Worm (Caenorhabditis elegans) whole organism, L3 larva: ENCODE data around the gene ric-4.

Experiments used
- R02D3.7 ChIP-seq: fragments of 150-350 bp; optimal IDR thresholded peaks from 2 replicates; lab custom pipeline; 2014; ENCODE audit warnings: missing biosample characterization, missing genetic modification characterization
- ZK546.5 ChIP-seq: sonication (generic microtip); optimal IDR thresholded peaks from 2 replicates; lab custom pipeline; 2017; ENCODE audit warnings: missing biosample characterization, missing genetic modification characterization
- ama-1 ChIP-seq: fragments of 150-350 bp; optimal IDR thresholded peaks from 2 replicates; lab custom pipeline; 2018
- ceh-9 ChIP-seq: sonication (generic microtip); optimal IDR thresholded peaks from 2 replicates; lab custom pipeline; 2018; ENCODE audit warnings: missing biosample characterization, missing genetic modification characterization
- daf-12 ChIP-seq: fragments of 150-350 bp; optimal IDR thresholded peaks from 2 replicates; lab custom pipeline; 2014; ENCODE audit warnings: missing biosample characterization, missing genetic modification reagents, missing genetic modification characterization
- elt-1 ChIP-seq: fragments of 150-350 bp; optimal IDR thresholded peaks from 2 replicates; lab custom pipeline; 2014; ENCODE audit warnings: missing biosample characterization, missing genetic modification characterization
- elt-2 ChIP-seq: sonication (generic microtip); optimal IDR thresholded peaks from 2 replicates; lab custom pipeline; 2016; ENCODE audit warnings: missing genetic modification reagents, mild to moderate bottlenecking, missing genetic modification characterization, missing compliant biosample characterization
- elt-3 ChIP-seq, 3 experiments: fragments of 150-350 bp in 1 of 3; sonication (generic microtip) in 2 of 3; optimal IDR thresholded peaks; 2 replicates in 2 of 3; 4 replicates in 1 of 3; lab custom pipeline; 2014 to 2017; ENCODE audit warnings: missing biosample characterization in 3 of 3, missing genetic modification characterization in 3 of 3
- eor-1 ChIP-seq, 2 experiments: fragments of 150-350 bp; optimal IDR thresholded peaks; 2 replicates each; lab custom pipeline; 2014 to 2018; ENCODE audit warnings: missing biosample characterization in 2 of 2, missing genetic modification characterization in 2 of 2
- fkh-10 ChIP-seq: sonication (generic microtip); optimal IDR thresholded peaks from 2 replicates; lab custom pipeline; 2017; ENCODE audit warnings: missing biosample characterization, missing genetic modification reagents, missing genetic modification characterization
- fkh-2 ChIP-seq: fragments of 150-350 bp; optimal IDR thresholded peaks from 2 replicates; lab custom pipeline; 2014; ENCODE audit warnings: missing biosample characterization, missing genetic modification reagents, missing genetic modification characterization
- fos-1 ChIP-seq: fragments of 150-350 bp; optimal IDR thresholded peaks from 2 replicates; lab custom pipeline; 2014; ENCODE audit warnings: missing biosample characterization, missing genetic modification characterization
- hmg-11 ChIP-seq: sonication (generic microtip); optimal IDR thresholded peaks from 2 replicates; lab custom pipeline; 2016; ENCODE audit warnings: missing genetic modification characterization, missing compliant biosample characterization
- jun-1 ChIP-seq: fragments of 150-350 bp; optimal IDR thresholded peaks from 2 replicates; lab custom pipeline; 2014; ENCODE audit warnings: missing biosample characterization, missing genetic modification reagents, missing genetic modification characterization
- lin-15B ChIP-seq: fragments of 150-350 bp; optimal IDR thresholded peaks from 2 replicates; lab custom pipeline; 2014; ENCODE audit warnings: missing biosample characterization, missing genetic modification characterization
- lin-39 ChIP-seq: fragments of 150-350 bp; optimal IDR thresholded peaks from 2 replicates; lab custom pipeline; 2018; ENCODE audit warnings: missing biosample characterization, missing genetic modification reagents, missing genetic modification characterization
- lsy-12 ChIP-seq: sonication (generic microtip); optimal IDR thresholded peaks from 2 replicates; lab custom pipeline; 2016; ENCODE audit warnings: mild to moderate bottlenecking, missing genetic modification characterization, missing compliant biosample characterization
- mml-1 ChIP-seq: fragments of 150-350 bp; sonication (generic microtip); optimal IDR thresholded peaks from 3 replicates; lab custom pipeline; 2014; ENCODE audit warnings: missing biosample characterization, missing genetic modification characterization
- nfya-1 ChIP-seq: sonication (generic microtip); optimal IDR thresholded peaks from 2 replicates; lab custom pipeline; 2017; ENCODE audit warnings: missing genetic modification characterization, mild to moderate bottlenecking, missing compliant biosample characterization, antibody characterized with exemption, moderate library complexity; ENCODE audit not compliant: insufficient read depth
- nhr-11 ChIP-seq: fragments of 150-350 bp; optimal IDR thresholded peaks from 2 replicates; lab custom pipeline; 2014; ENCODE audit warnings: missing biosample characterization, missing genetic modification characterization
- nhr-23 ChIP-seq: fragments of 150-350 bp; optimal IDR thresholded peaks from 2 replicates; lab custom pipeline; 2014; ENCODE audit warnings: missing biosample characterization, missing genetic modification reagents, missing genetic modification characterization
- nhr-237 ChIP-seq: fragments of 150-350 bp; optimal IDR thresholded peaks from 2 replicates; lab custom pipeline; 2014; ENCODE audit warnings: missing biosample characterization, missing genetic modification characterization
- nhr-25 ChIP-seq: sonication (generic microtip); optimal IDR thresholded peaks from 2 replicates; lab custom pipeline; 2017; ENCODE audit warnings: missing biosample characterization, missing genetic modification characterization
- nhr-28 ChIP-seq: fragments of 150-350 bp; optimal IDR thresholded peaks from 2 replicates; lab custom pipeline; 2014; ENCODE audit warnings: missing biosample characterization, missing genetic modification characterization
- nhr-43 ChIP-seq: sonication (generic microtip); optimal IDR thresholded peaks from 2 replicates; lab custom pipeline; 2016; ENCODE audit warnings: mild to moderate bottlenecking, missing genetic modification characterization, missing compliant biosample characterization; ENCODE audit not compliant: poor library complexity, severe bottlenecking
- nhr-67 ChIP-seq: fragments of 150-350 bp; optimal IDR thresholded peaks from 2 replicates; lab custom pipeline; 2014; ENCODE audit warnings: missing biosample characterization, missing genetic modification characterization
- nhr-76 ChIP-seq: fragments of 150-350 bp; sonication (generic microtip); optimal IDR thresholded peaks from 5 replicates; lab custom pipeline; 2014; ENCODE audit warnings: missing biosample characterization, missing genetic modification characterization
- nhr-77 ChIP-seq: fragments of 150-350 bp; optimal IDR thresholded peaks from 2 replicates; lab custom pipeline; 2014; ENCODE audit warnings: missing biosample characterization, missing genetic modification characterization
- pha-4 ChIP-seq: fragments of 150-350 bp; optimal IDR thresholded peaks from 2 replicates; lab custom pipeline; 2014; ENCODE audit warnings: missing biosample characterization, missing genetic modification reagents, missing genetic modification characterization
- pqm-1 ChIP-seq: fragments of 150-350 bp; optimal IDR thresholded peaks from 2 replicates; lab custom pipeline; 2017; ENCODE audit warnings: missing biosample characterization, missing genetic modification characterization, inconsistent platforms
- skn-1 ChIP-seq: fragments of 150-350 bp; optimal IDR thresholded peaks from 2 replicates; lab custom pipeline; 2014; ENCODE audit warnings: missing biosample characterization, missing genetic modification characterization
- snpc-4 ChIP-seq: fragments of 150-350 bp; optimal IDR thresholded peaks from 2 replicates; lab custom pipeline; 2014; ENCODE audit warnings: missing biosample characterization, missing genetic modification characterization
- tbx-2 ChIP-seq: sonication (generic microtip); optimal IDR thresholded peaks from 2 replicates; lab custom pipeline; 2016; ENCODE audit warnings: mild to moderate bottlenecking, missing genetic modification characterization, missing compliant biosample characterization
- unc-39 ChIP-seq: sonication (generic microtip); optimal IDR thresholded peaks from 4 replicates; lab custom pipeline; 2017; ENCODE audit warnings: missing biosample characterization, missing genetic modification characterization
- unc-62 ChIP-seq: fragments of 150-350 bp; sonication (generic microtip); optimal IDR thresholded peaks from 4 replicates; lab custom pipeline; 2014; ENCODE audit warnings: missing biosample characterization, missing genetic modification reagents, missing genetic modification characterization

ric-4 gene

ce11 chrV:10291848-10292247, 21.7 kb upstream of the ric-4 start:
- TF ChIP-seq nhr-25 (tag; lab: Kevin White, UChicago) = no peak
- no peak for TF ChIP-seq unc-39 (tag; lab: Kevin White, UChicago)
- no peak for TF ChIP-seq nhr-67 (tag; lab: Kevin White, UChicago)
- no peak for TF ChIP-seq hmg-11 (tag; lab: Kevin White, UChicago)
- no peak for TF ChIP-seq elt-1
- no peak for TF ChIP-seq mml-1 (tag; lab: Kevin White, UChicago)
- no peak for TF ChIP-seq snpc-4
- TF ChIP-seq nhr-76 (tag; lab: Kevin White, UChicago) = no peak
- no peak for TF ChIP-seq nhr-23 (tag; lab: Kevin White, UChicago)
- no peak for TF ChIP-seq lin-15B
- TF ChIP-seq nhr-28 (tag; lab: Kevin White, UChicago) = no peak
- no peak for TF ChIP-seq eor-1 (tag; optimal IDR thresholded peaks at IDR 0.05; lab: Kevin White, UChicago)
- no peak for TF ChIP-seq nfya-1 (tag; lab: Kevin White, UChicago)
- TF ChIP-seq, all 47 proteins: peak for 0

- TF ChIP-seq nhr-76 (tag; lab: Kevin White, UChicago) (no peak), fos-1 (tag; lab: Kevin White, UChicago) (no peak), nhr-23 (tag; lab: Kevin White, UChicago) (no peak), nfya-1 (tag; lab: Kevin White, UChicago) (no peak), snpc-4 (no peak), nhr-28 (tag; lab: Kevin White, UChicago) (no peak), daf-12 (tag; lab: Kevin White, UChicago) (no peak), lin-15B (no peak), eor-1 (tag; optimal IDR thresholded peaks at IDR 0.05; lab: Kevin White, UChicago) (no peak), nhr-11 (no peak), nhr-25 (tag; lab: Kevin White, UChicago) (no peak), unc-62 (GFP tag; lab: Kevin White, UChicago) (no peak), nhr-237 (tag; lab: Kevin White, UChicago) (no peak), jun-1 (tag; lab: Kevin White, UChicago) (no peak)
Observed at ce11 chrV:10289743-10290142, 19.6 kb upstream of the ric-4 start, which contains the start of gene B0024.15. TSS of gene B0024.15 (plus strand) at chrV:10290043.

ce11 chrV:10287260-10287659, 17.1 kb upstream of the ric-4 start, which contains the start of gene B0024.3:
TSS of gene B0024.3 (plus strand) at chrV:10287560.
- TF ChIP-seq fkh-10 = no peak
- no peak for TF ChIP-seq fkh-2
- no peak for TF ChIP-seq nhr-77
- no peak for TF ChIP-seq nhr-237 (tag; lab: Kevin White, UChicago)
- TF ChIP-seq nhr-67 (tag; lab: Kevin White, UChicago) = no peak

- no peak for TF ChIP-seq lin-39
- TF ChIP-seq ZK546.5 (tag; lab: Kevin White, UChicago) = no peak
- no peak for TF ChIP-seq daf-12 (tag; lab: Kevin White, UChicago)
- TF ChIP-seq unc-62 (GFP tag; lab: Kevin White, UChicago) = no peak
- TF ChIP-seq elt-3 (tag; optimal IDR thresholded peaks at IDR 0.05; lab: Kevin White, UChicago) = no peak
- no peak for TF ChIP-seq skn-1
- no peak for TF ChIP-seq nhr-25 (tag; lab: Kevin White, UChicago)
- no peak for TF ChIP-seq mml-1 (tag; lab: Kevin White, UChicago)
- TF ChIP-seq lsy-12 (tag; lab: Kevin White, UChicago) = no peak
- no peak for TF ChIP-seq elt-2 (tag; lab: Kevin White, UChicago)
- TF ChIP-seq R02D3.7 (tag; lab: Kevin White, UChicago) = no peak
- TF ChIP-seq fkh-10 = no peak
- no peak for TF ChIP-seq nhr-43 (tag; lab: Kevin White, UChicago)
- TF ChIP-seq nhr-77 = no peak
- no peak for TF ChIP-seq fkh-2
- TF ChIP-seq, all 47 proteins: peak for 0
Observed at ce11 chrV:10285853-10286252, 15.7 kb upstream of the ric-4 start.

- TF ChIP-seq pqm-1 = peak; percentile 19
- TF ChIP-seq unc-62 (GFP tag; lab: Kevin White, UChicago) = no peak
Observed at ce11 chrV:10283444-10283843, 13.3 kb upstream of the ric-4 start, which contains the start of gene lys-3. TSS of gene lys-3 (minus strand) at chrV:10283544.

- TF ChIP-seq jun-1 (tag; lab: Kevin White, UChicago) = peak; percentile 24
- TF ChIP-seq elt-2 (tag; lab: Kevin White, UChicago) = peak; percentile 84
- TF ChIP-seq snpc-4 = no peak
- no peak for TF ChIP-seq elt-1
- TF ChIP-seq ceh-9 = no peak
- TF ChIP-seq ama-1 = no peak
- no peak for TF ChIP-seq nhr-23 (tag; lab: Kevin White, UChicago)
- TF ChIP-seq nhr-237 (tag; lab: Kevin White, UChicago) = no peak
- no peak for TF ChIP-seq tbx-2 (tag; lab: Kevin White, UChicago)
- TF ChIP-seq skn-1 = peak; percentile 8
- TF ChIP-seq nhr-76 (tag; lab: Kevin White, UChicago) = no peak
- peak; percentile 20 for TF ChIP-seq pha-4 (tag; lab: Kevin White, UChicago)
- TF ChIP-seq pqm-1 = peak; percentile 95
- no peak for TF ChIP-seq nhr-77
- TF ChIP-seq nhr-25 (tag; lab: Kevin White, UChicago) = no peak
Observed at ce11 chrV:10281374-10281773, 11.3 kb upstream of the ric-4 start, which contains the start of gene lys-2. TSS of gene lys-2 (minus strand) at chrV:10281474.
